Worm (Caenorhabditis elegans): ENCODE results near the gene jhdm-1.
A peak's percentile ranks its signal among the peaks of the same experiment; 100 is the strongest.

Gene jhdm-1

ce11 chrIII:6418254-6418653, 36.0 kb upstream of the jhdm-1 start:
- TF ChIP-seq unc-62 (GFP tag; optimal IDR thresholded peaks at IDR 0.05), result no peak
- TF ChIP-seq ceh-82 (tag; optimal IDR thresholded peaks at IDR 0.05), result no peak
- TF ChIP-seq nhr-21 (tag; optimal IDR thresholded peaks at IDR 0.05), result no peak
- no peak for TF ChIP-seq peb-1 (tag; optimal IDR thresholded peaks at IDR 0.05)
- no peak for TF ChIP-seq blmp-1 (tag; optimal IDR thresholded peaks at IDR 0.05; ENCODE audit: insufficient read depth)
- TF ChIP-seq zag-1 (tag; optimal IDR thresholded peaks at IDR 0.05), result no peak
- TF ChIP-seq nhr-10 (tag; optimal IDR thresholded peaks at IDR 0.05), result no peak
- no peak for TF ChIP-seq mab-5 (tag; optimal IDR thresholded peaks at IDR 0.05)
- no peak for TF ChIP-seq ztf-11 (tag; optimal IDR thresholded peaks at IDR 0.05)

ce11 chrIII:6419409-6419944, 34.8 kb upstream of the jhdm-1 start, which contains the start of gene atgl-1:
Gene atgl-1 (minus strand): TSS chrIII:6419459.
- TF ChIP-seq nhr-237 (tag; optimal IDR thresholded peaks at IDR 0.05) (no peak), fos-1 (tag; optimal IDR thresholded peaks at IDR 0.05) (peak; percentile 17), nhr-25 (tag; optimal IDR thresholded peaks at IDR 0.05) (peak; percentile 24), lsy-2 (tag; optimal IDR thresholded peaks at IDR 0.05) (no peak), ama-1 (optimal IDR thresholded peaks at IDR 0.05) (peak; percentile 48), crh-2 (tag; optimal IDR thresholded peaks at IDR 0.05) (peak; percentile 4), nhr-21 (tag; optimal IDR thresholded peaks at IDR 0.05) (peak; percentile 11), mdl-1 (tag; optimal IDR thresholded peaks at IDR 0.05) (peak in 1 of 2 experiments; percentile 19)

ce11 chrIII:6420201-6420600, 34.1 kb upstream of the jhdm-1 start:
- TF ChIP-seq nhr-77 (tag; optimal IDR thresholded peaks at IDR 0.05), result no peak
- peak; percentile 26 for TF ChIP-seq crh-2 (tag; optimal IDR thresholded peaks at IDR 0.05)
- TF ChIP-seq alr-1 (tag; optimal IDR thresholded peaks at IDR 0.05), result no peak
- no peak for TF ChIP-seq Y55F3AM.14 (GFP tag; optimal IDR thresholded peaks at IDR 0.05)
- TF ChIP-seq nhr-25 (tag; optimal IDR thresholded peaks at IDR 0.05), result peak; percentile 18
- TF ChIP-seq nhr-21 (tag; optimal IDR thresholded peaks at IDR 0.05), result no peak
- no peak for TF ChIP-seq nhr-23 (tag; optimal IDR thresholded peaks at IDR 0.05)
- no peak for TF ChIP-seq lin-39 (tag; optimal IDR thresholded peaks at IDR 0.05)
- peak; percentile 3 for TF ChIP-seq sma-9 (GFP tag; optimal IDR thresholded peaks at IDR 0.05)
- TF ChIP-seq sma-9 (tag; optimal IDR thresholded peaks at IDR 0.05), result no peak
- TF ChIP-seq nhr-129 (tag; optimal IDR thresholded peaks at IDR 0.05), result peak; percentile 11
- no peak for TF ChIP-seq dmd-4 (tag; optimal IDR thresholded peaks at IDR 0.05)
- no peak for TF ChIP-seq lin-11 (tag; optimal IDR thresholded peaks at IDR 0.05)
- no peak for TF ChIP-seq skn-1 (tag; optimal IDR thresholded peaks at IDR 0.05)
- no peak for TF ChIP-seq ztf-11 (tag; optimal IDR thresholded peaks at IDR 0.05)
- TF ChIP-seq zag-1 (tag; optimal IDR thresholded peaks at IDR 0.05), result no peak
- peak; percentile 2 for TF ChIP-seq fos-1 (tag; optimal IDR thresholded peaks at IDR 0.05)
- no peak for TF ChIP-seq nhr-237 (tag; optimal IDR thresholded peaks at IDR 0.05)
- TF ChIP-seq elt-1 (tag; optimal IDR thresholded peaks at IDR 0.05), result no peak
- TF ChIP-seq nhr-10 (tag; optimal IDR thresholded peaks at IDR 0.05), result no peak
- TF ChIP-seq mdl-1 (tag; optimal IDR thresholded peaks at IDR 0.05), result peak in 1 of 2 experiments; percentile 20
- no peak for TF ChIP-seq egl-27 (tag; optimal IDR thresholded peaks at IDR 0.05)
- no peak for TF ChIP-seq peb-1 (tag; optimal IDR thresholded peaks at IDR 0.05)
- no peak for TF ChIP-seq snpc-4 (tag; optimal IDR thresholded peaks at IDR 0.05)
- TF ChIP-seq mbf-1 (tag; optimal IDR thresholded peaks at IDR 0.05), result no peak

ce11 chrIII:6420995-6421404, 33.3 kb upstream of the jhdm-1 start:
- TF ChIP-seq nhr-11 (tag; optimal IDR thresholded peaks at IDR 0.05), result no peak
- TF ChIP-seq ceh-16 (tag; optimal IDR thresholded peaks at IDR 0.05), result peak; percentile 53
- no peak for TF ChIP-seq nhr-12 (tag; optimal IDR thresholded peaks at IDR 0.05)
- peak; percentile 46 for TF ChIP-seq nhr-10 (tag; optimal IDR thresholded peaks at IDR 0.05)
- TF ChIP-seq F13H6.1 (tag; optimal IDR thresholded peaks at IDR 0.05), result peak; percentile 94
- TF ChIP-seq crh-2 (tag; optimal IDR thresholded peaks at IDR 0.05), result peak; percentile 85
- TF ChIP-seq peb-1 (tag; optimal IDR thresholded peaks at IDR 0.05), result no peak
- peak; percentile 81 for TF ChIP-seq sem-4 (tag; optimal IDR thresholded peaks at IDR 0.05)
- no peak for TF ChIP-seq aly-2 (tag; optimal IDR thresholded peaks at IDR 0.05)
- peak; percentile 58 for TF ChIP-seq fos-1 (tag; optimal IDR thresholded peaks at IDR 0.05)
- TF ChIP-seq ceh-82 (tag; optimal IDR thresholded peaks at IDR 0.05), result peak; percentile 55
- TF ChIP-seq C34F6.9 (tag; optimal IDR thresholded peaks at IDR 0.05), result peak; percentile 88
- peak; percentile 35 for TF ChIP-seq ztf-4 (tag; optimal IDR thresholded peaks at IDR 0.05)
- peak; percentile 83 for TF ChIP-seq blmp-1 (tag; optimal IDR thresholded peaks at IDR 0.05; ENCODE audit: insufficient read depth)
- no peak for TF ChIP-seq ama-1 (optimal IDR thresholded peaks at IDR 0.05)
- peak; percentile 95 to 97 for TF ChIP-seq mdl-1 (tag; optimal IDR thresholded peaks at IDR 0.05)
- TF ChIP-seq nhr-21 (tag; optimal IDR thresholded peaks at IDR 0.05), result peak; percentile 96
- peak; percentile 66 for TF ChIP-seq unc-62 (GFP tag; optimal IDR thresholded peaks at IDR 0.05)
- TF ChIP-seq ztf-1 (GFP tag; conservative IDR thresholded peaks at IDR 0.05), result no peak
- TF ChIP-seq nhr-77 (tag; optimal IDR thresholded peaks at IDR 0.05), result no peak
- no peak for TF ChIP-seq R02D3.7 (tag; optimal IDR thresholded peaks at IDR 0.05)
- no peak for TF ChIP-seq unc-39 (tag; optimal IDR thresholded peaks at IDR 0.05)
- peak; percentile 47 for TF ChIP-seq zag-1 (tag; optimal IDR thresholded peaks at IDR 0.05)
- no peak for TF ChIP-seq lin-39 (tag; optimal IDR thresholded peaks at IDR 0.05)
- TF ChIP-seq nhr-129 (tag; optimal IDR thresholded peaks at IDR 0.05), result peak; percentile 44
- peak; percentile 95 for TF ChIP-seq sma-3 (GFP tag; optimal IDR thresholded peaks at IDR 0.05)
- no peak for TF ChIP-seq mbf-1 (tag; optimal IDR thresholded peaks at IDR 0.05)
- peak; percentile 63 for TF ChIP-seq unc-55 (GFP tag; optimal IDR thresholded peaks at IDR 0.05)
- TF ChIP-seq elt-1 (tag; optimal IDR thresholded peaks at IDR 0.05), result peak; percentile 1
- TF ChIP-seq sma-9 (GFP tag; optimal IDR thresholded peaks at IDR 0.05), result peak; percentile 97
- TF ChIP-seq sma-9 (tag; optimal IDR thresholded peaks at IDR 0.05), result no peak
- TF ChIP-seq elt-3 (tag; optimal IDR thresholded peaks at IDR 0.05), result no peak
- TF ChIP-seq Y55F3AM.14 (GFP tag; optimal IDR thresholded peaks at IDR 0.05), result peak; percentile 89

Data from whole organism, L2 larva.